Worm (Caenorhabditis elegans) whole organism, L4 larva: Measurements from ENCODE around the gene T25G12.6.

Source experiments
- F26F4.8 ChIP-seq: fragments of 200-800 bp; sonication (Bioruptor generic); conservative IDR thresholded peaks from 2 replicates; pipeline ENCODE4 v1.3.6; 2022; ENCODE audit warnings: missing genetic modification characterization, missing compliant biosample characterization
- F44E2.7 ChIP-seq: fragments of 200-800 bp; sonication (Bioruptor generic); IDR thresholded peaks from 2 replicates; pipeline ENCODE4 v2.1.2; 2022; ENCODE audit warnings: missing genetic modification characterization, missing compliant biosample characterization
- T20F7.1 ChIP-seq: fragments of 200-800 bp; sonication (Bioruptor generic); optimal IDR thresholded peaks from 2 replicates; lab custom pipeline; 2018; ENCODE audit warnings: mild to moderate bottlenecking, missing genetic modification characterization, missing compliant biosample characterization
- Y105C5A.15 ChIP-seq: fragments of 200-800 bp; sonication (Bioruptor generic); IDR thresholded peaks from 2 replicates; pipeline ENCODE4 v1.3.6; 2022; ENCODE audit warnings: missing genetic modification characterization, missing compliant biosample characterization
- Y5F2A.4 ChIP-seq: fragments of 200-800 bp; sonication (Bioruptor generic); optimal IDR thresholded peaks from 2 replicates; lab custom pipeline; 2018; ENCODE audit warnings: mild to moderate bottlenecking, missing genetic modification characterization, missing compliant biosample characterization
- Y75B8A.6 ChIP-seq: fragments of 200-800 bp; sonication (Bioruptor generic); IDR thresholded peaks from 2 replicates; pipeline ENCODE4 v1.3.6; 2022; ENCODE audit warnings: missing genetic modification reagents, missing genetic modification characterization, missing compliant biosample characterization
- aly-2 ChIP-seq: sonication (generic microtip); optimal IDR thresholded peaks from 2 replicates; lab custom pipeline; 2018; ENCODE audit warnings: missing biosample characterization, missing genetic modification characterization
- arid-1 ChIP-seq: fragments of 200-800 bp; sonication (Bioruptor generic); conservative IDR thresholded peaks from 2 replicates; pipeline ENCODE4 v1.3.6; 2022; ENCODE audit warnings: missing genetic modification reagents, missing genetic modification characterization, missing compliant biosample characterization
- attf-4 ChIP-seq: sonication (generic microtip); optimal IDR thresholded peaks from 3 replicates; lab custom pipeline; 2017; ENCODE audit warnings: missing biosample characterization, missing genetic modification characterization
- ceh-28 ChIP-seq: fragments of 150-350 bp; optimal IDR thresholded peaks from 2 replicates; lab custom pipeline; 2014; ENCODE audit warnings: missing biosample characterization, missing genetic modification reagents, missing genetic modification characterization
- ceh-32 ChIP-seq: sonication (generic microtip); optimal IDR thresholded peaks from 2 replicates; lab custom pipeline; 2016; ENCODE audit warnings: mild to moderate bottlenecking, missing genetic modification characterization, missing compliant biosample characterization; ENCODE audit not compliant: poor library complexity
- ceh-62 ChIP-seq: sonication (generic microtip); optimal IDR thresholded peaks from 2 replicates; lab custom pipeline; 2017; ENCODE audit warnings: missing biosample characterization, missing genetic modification characterization
- cey-2 ChIP-seq: sonication (generic microtip); optimal IDR thresholded peaks from 3 replicates; lab custom pipeline; 2017; ENCODE audit warnings: missing genetic modification characterization, mild to moderate bottlenecking, missing compliant biosample characterization, antibody characterized with exemption, borderline replicate concordance; ENCODE audit not compliant: insufficient read depth
- ctbp-1 ChIP-seq: fragments of 200-800 bp; sonication (Bioruptor generic); IDR thresholded peaks from 2 replicates; pipeline ENCODE4 v1.3.6; 2022; ENCODE audit warnings: missing genetic modification reagents, missing genetic modification characterization, missing compliant biosample characterization
- daf-12 ChIP-seq: fragments of 150-350 bp; optimal IDR thresholded peaks from 2 replicates; lab custom pipeline; 2014; ENCODE audit warnings: missing biosample characterization, missing genetic modification reagents, missing genetic modification characterization
- daf-19 ChIP-seq: fragments of 200-800 bp; sonication (Bioruptor generic); conservative IDR thresholded peaks from 2 replicates; pipeline ENCODE4 v1.3.6; 2022; ENCODE audit warnings: missing genetic modification characterization, missing compliant biosample characterization
- dmd-6 ChIP-seq: fragments of 200-800 bp; sonication (Bioruptor generic); IDR thresholded peaks from 2 replicates; pipeline ENCODE4 v1.3.6; 2022; ENCODE audit warnings: missing genetic modification reagents, missing genetic modification characterization, missing compliant biosample characterization
- duxl-1 ChIP-seq: sonication (generic microtip); optimal IDR thresholded peaks from 2 replicates; lab custom pipeline; 2016; ENCODE audit warnings: mild to moderate bottlenecking, missing genetic modification characterization, moderate library complexity, missing compliant biosample characterization; ENCODE audit not compliant: poor library complexity
- dve-1 ChIP-seq: sonication (generic microtip); optimal IDR thresholded peaks from 2 replicates; lab custom pipeline; 2017; ENCODE audit warnings: antibody characterized with exemption, mild to moderate bottlenecking, missing genetic modification characterization, missing compliant biosample characterization; ENCODE audit not compliant: insufficient read depth
- hif-1 ChIP-seq, 2 experiments: sonication (generic microtip); optimal IDR thresholded peaks; 2 replicates each; lab custom pipeline; 2016 to 2017; ENCODE audit warnings: missing compliant biosample characterization in 2 of 2, missing genetic modification characterization in 2 of 2, missing genetic modification reagents in 2 of 2, missing genotype in 2 of 2, mild to moderate bottlenecking in 1 of 2
- hmg-1.1 ChIP-seq: fragments of 200-800 bp; sonication (Bioruptor generic); IDR thresholded peaks from 2 replicates; pipeline ENCODE4 v1.3.6; 2022; ENCODE audit warnings: missing genetic modification reagents, missing genetic modification characterization, missing compliant biosample characterization
- jun-1 ChIP-seq: fragments of 150-350 bp; optimal IDR thresholded peaks from 2 replicates; lab custom pipeline; 2014; ENCODE audit warnings: missing biosample characterization, missing genetic modification reagents, missing genetic modification characterization
- lim-7 ChIP-seq: fragments of 200-800 bp; sonication (Bioruptor generic); IDR thresholded peaks from 2 replicates; pipeline ENCODE4 v1.3.6; 2022; ENCODE audit warnings: missing genetic modification characterization, missing compliant biosample characterization
- lin-1 ChIP-seq: fragments of 200-800 bp; sonication (Bioruptor generic); IDR thresholded peaks from 2 replicates; pipeline ENCODE4 v1.3.6; 2022; ENCODE audit warnings: missing genetic modification reagents, missing genetic modification characterization, missing compliant biosample characterization
- lin-13 ChIP-seq: fragments of 150-350 bp; optimal IDR thresholded peaks from 2 replicates; lab custom pipeline; 2014; ENCODE audit warnings: missing biosample characterization, missing genetic modification reagents, missing genetic modification characterization
- lin-15B ChIP-seq: fragments of 150-350 bp; sonication (generic microtip); optimal IDR thresholded peaks from 3 replicates; lab custom pipeline; 2014; ENCODE audit warnings: missing biosample characterization, missing genetic modification characterization
- lin-38 ChIP-seq: fragments of 200-800 bp; sonication (Bioruptor generic); IDR thresholded peaks from 2 replicates; pipeline ENCODE4 v1.3.6; 2022; ENCODE audit warnings: missing genetic modification reagents, missing genetic modification characterization, missing compliant biosample characterization
- lir-3 ChIP-seq: sonication (generic microtip); optimal IDR thresholded peaks from 2 replicates; lab custom pipeline; 2016; ENCODE audit warnings: mild to moderate bottlenecking, missing genetic modification characterization, missing compliant biosample characterization
- mdl-1 ChIP-seq, 2 experiments: fragments of 150-350 bp in 1 of 2; sonication (generic microtip) in 1 of 2; optimal IDR thresholded peaks; 2 replicates each; lab custom pipeline; 2014 to 2017; ENCODE audit warnings: missing biosample characterization in 2 of 2, missing genetic modification characterization in 2 of 2
- mep-1 ChIP-seq: fragments of 150-350 bp; sonication (generic microtip); optimal IDR thresholded peaks from 3 replicates; lab custom pipeline; 2014; ENCODE audit warnings: missing biosample characterization, missing genetic modification characterization
- mxl-2 ChIP-seq: fragments of 200-800 bp; sonication (Bioruptor generic); conservative IDR thresholded peaks from 2 replicates; pipeline ENCODE4 v1.3.6; 2022; ENCODE audit warnings: missing genetic modification reagents, missing genetic modification characterization, missing compliant biosample characterization
- nhr-102 ChIP-seq: sonication (generic microtip); optimal IDR thresholded peaks from 2 replicates; lab custom pipeline; 2016; ENCODE audit warnings: mild to moderate bottlenecking, missing genetic modification characterization, moderate library complexity, missing compliant biosample characterization
- nhr-25 ChIP-seq: sonication (generic microtip); optimal IDR thresholded peaks from 2 replicates; lab custom pipeline; 2017; ENCODE audit warnings: missing genetic modification characterization, mild to moderate bottlenecking, missing compliant biosample characterization, antibody characterized with exemption, moderate library complexity, borderline replicate concordance; ENCODE audit not compliant: insufficient read depth
- nhr-42 ChIP-seq: fragments of 200-800 bp; sonication (Bioruptor generic); IDR thresholded peaks from 2 replicates; pipeline ENCODE4 v1.3.6; 2022; ENCODE audit warnings: missing genetic modification characterization, missing compliant biosample characterization
- nhr-48 ChIP-seq: sonication (generic microtip); optimal IDR thresholded peaks from 2 replicates; lab custom pipeline; 2016; ENCODE audit warnings: mild to moderate bottlenecking, missing genetic modification characterization, missing compliant biosample characterization
- nhr-6 ChIP-seq: fragments of 150-350 bp; optimal IDR thresholded peaks from 2 replicates; lab custom pipeline; 2014; ENCODE audit warnings: missing biosample characterization, missing genetic modification characterization
- nhr-77 ChIP-seq: fragments of 150-350 bp; optimal IDR thresholded peaks from 2 replicates; lab custom pipeline; 2014; ENCODE audit warnings: missing biosample characterization, missing genetic modification characterization
- pha-4 ChIP-seq, 2 experiments: fragments of 150-350 bp in 1 of 2; fragments of 200-800 bp in 1 of 2; sonication (Bioruptor generic) in 1 of 2; IDR thresholded peaks in 1 of 2; optimal IDR thresholded peaks in 1 of 2; 2 replicates each; pipeline versions ENCODE4 v1.3.6 to Lab custom; 2014 to 2022; ENCODE audit warnings: missing genetic modification characterization in 2 of 2, missing genetic modification reagents in 2 of 2, missing biosample characterization in 1 of 2, missing compliant biosample characterization in 1 of 2
- pqm-1 ChIP-seq: sonication (generic microtip); optimal IDR thresholded peaks from 2 replicates; lab custom pipeline; 2017; ENCODE audit warnings: missing biosample characterization, missing genetic modification characterization
- rbr-2 ChIP-seq: sonication (generic microtip); optimal IDR thresholded peaks from 2 replicates; lab custom pipeline; 2016; ENCODE audit warnings: missing genotype, missing genetic modification characterization, missing compliant biosample characterization
- sdz-12 ChIP-seq: fragments of 200-800 bp; sonication (Bioruptor generic); optimal IDR thresholded peaks from 2 replicates; lab custom pipeline; 2018; ENCODE audit warnings: mild to moderate bottlenecking, missing genetic modification characterization, missing compliant biosample characterization
- set-16 ChIP-seq: fragments of 200-800 bp; sonication (Bioruptor generic); IDR thresholded peaks from 2 replicates; pipeline ENCODE4 v1.3.6; 2022; ENCODE audit warnings: missing genetic modification reagents, missing genetic modification characterization, missing compliant biosample characterization
- skn-1 ChIP-seq: fragments of 150-350 bp; optimal IDR thresholded peaks from 2 replicates; lab custom pipeline; 2014; ENCODE audit warnings: missing biosample characterization, missing genetic modification characterization
- snpc-4 ChIP-seq: fragments of 150-350 bp; optimal IDR thresholded peaks from 2 replicates; lab custom pipeline; 2014; ENCODE audit warnings: missing biosample characterization, missing genetic modification characterization
- tra-1 ChIP-seq: fragments of 200-800 bp; sonication (Bioruptor generic); IDR thresholded peaks from 2 replicates; pipeline ENCODE4 v1.3.6; 2022; ENCODE audit warnings: missing genetic modification reagents, missing genetic modification characterization, missing compliant biosample characterization
- unc-130 ChIP-seq: sonication (generic microtip); optimal IDR thresholded peaks from 2 replicates; lab custom pipeline; 2016; ENCODE audit warnings: missing genetic modification reagents, missing genetic modification characterization, missing compliant biosample characterization
- unc-62 ChIP-seq, 3 experiments: fragments of 150-350 bp in 1 of 3; sonication (generic microtip); optimal IDR thresholded peaks in 2 of 3; peaks in 1 of 3; 1 replicate in 1 of 3; 2 replicates in 2 of 3; lab custom pipeline; 2014 to 2017; ENCODE audit warnings: missing biosample characterization in 3 of 3, missing genetic modification characterization in 3 of 3, missing genetic modification reagents in 3 of 3, missing genotype in 1 of 3
- vab-7 ChIP-seq: fragments of 200-800 bp; sonication (Bioruptor generic); IDR thresholded peaks from 2 replicates; pipeline ENCODE4 v1.3.6; 2022; ENCODE audit warnings: missing genetic modification reagents, missing genetic modification characterization, missing compliant biosample characterization
- zip-2 ChIP-seq: fragments of 150-350 bp; optimal IDR thresholded peaks from 2 replicates; lab custom pipeline; 2014; ENCODE audit warnings: missing biosample characterization, missing genetic modification characterization
- ztf-7 ChIP-seq: fragments of 150-350 bp; optimal IDR thresholded peaks from 2 replicates; lab custom pipeline; 2014; ENCODE audit warnings: missing biosample characterization, missing genetic modification characterization

T25G12.6 gene

DNA sequence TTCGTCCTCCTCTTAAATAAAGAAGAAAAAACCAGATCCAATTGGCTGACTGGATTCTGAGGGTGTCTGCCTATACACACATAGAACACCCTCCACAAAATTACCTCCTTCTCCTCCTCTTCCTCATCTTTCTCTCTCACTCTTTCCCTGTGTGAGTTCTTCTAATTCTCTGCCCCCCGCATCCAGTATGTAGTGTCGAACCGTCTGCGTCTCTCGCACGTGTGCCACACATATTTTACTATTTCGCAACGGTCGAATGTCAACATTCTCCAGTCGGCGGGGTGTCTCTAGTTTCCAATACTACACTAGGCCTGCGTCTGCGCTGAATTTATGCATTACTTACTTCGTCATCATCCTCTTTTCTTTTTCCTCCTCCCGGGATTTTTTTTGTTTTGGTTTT lies 45.6 kb downstream of the T25G12.6 start:
- TF ChIP-seq set-16 (no peak), mxl-2 (GFP tag; lab: Robert Waterston, UW) (no peak), ceh-62 (tag; lab: Kevin White, UChicago) (no peak), lin-13 (no peak), F44E2.7 (GFP tag; lab: Robert Waterston, UW) (no peak), duxl-1 (tag; lab: Kevin White, UChicago) (no peak), lin-15B (no peak), ceh-28 (no peak), pqm-1 (tag; lab: Kevin White, UChicago) (no peak), attf-4 (no peak), lin-1 (GFP tag; lab: Robert Waterston, UW) (no peak), ztf-7 (no peak), nhr-77 (no peak), rbr-2 (tag; lab: Kevin White, UChicago) (peak; percentile 75), T20F7.1 (GFP tag; lab: Kevin White, UChicago) (no peak), arid-1 (GFP tag; lab: Robert Waterston, UW) (no peak), nhr-42 (GFP tag; lab: Robert Waterston, UW) (no peak), Y105C5A.15 (GFP tag; lab: Robert Waterston, UW) (no peak), aly-2 (tag; lab: Kevin White, UChicago) (no peak), daf-19 (GFP tag; lab: Robert Waterston, UW) (no peak), cey-2 (no peak), hif-1 (tag; optimal IDR thresholded peaks at IDR 0.05; lab: Kevin White, UChicago) (peak in 1 of 2 experiments; percentile 30), unc-130 (GFP tag; lab: Kevin White, UChicago) (no peak), daf-12 (tag; lab: Kevin White, UChicago) (no peak), Y75B8A.6 (GFP tag; lab: Robert Waterston, UW) (no peak), nhr-6 (tag; lab: Kevin White, UChicago) (peak; percentile 12), lim-7 (GFP tag; lab: Robert Waterston, UW) (no peak), F26F4.8 (GFP tag; lab: Robert Waterston, UW) (no peak), nhr-48 (peak; percentile 51), Y5F2A.4 (GFP tag; lab: Kevin White, UChicago) (no peak), lir-3 (tag; lab: Kevin White, UChicago) (no peak), sdz-12 (no peak), mdl-1 (tag; optimal IDR thresholded peaks at IDR 0.05; lab: Kevin White, UChicago) (peak; percentile 98), nhr-102 (tag; lab: Kevin White, UChicago) (peak; percentile 30), skn-1 (tag; lab: Kevin White, UChicago) (no peak), unc-62 (GFP tag; optimal IDR thresholded peaks at IDR 0.05 in 1 of 2; lab: Kevin White, UChicago) (peak in 1 of 2 experiments; percentile 86), unc-62 (tag; optimal IDR thresholded peaks at IDR 0.05; lab: Kevin White, UChicago) (no peak), tra-1 (GFP tag; lab: Robert Waterston, UW) (no peak), lin-38 (GFP tag; lab: Robert Waterston, UW) (no peak), pha-4 (GFP tag; IDR thresholded peaks at IDR 0.05; lab: Robert Waterston, UW) (no peak), pha-4 (tag; optimal IDR thresholded peaks at IDR 0.05; lab: Kevin White, UChicago) (peak; percentile 59), ctbp-1 (GFP tag; lab: Robert Waterston, UW) (0 out of 2 replicates have a peak, but pooled peaks have one; percentile 30), ceh-32 (tag; lab: Kevin White, UChicago) (no peak), vab-7 (GFP tag; lab: Robert Waterston, UW) (no peak), zip-2 (tag; lab: Kevin White, UChicago) (peak; percentile 34), jun-1 (tag; lab: Kevin White, UChicago) (peak; percentile 12), nhr-25 (tag; lab: Kevin White, UChicago) (peak; percentile 41), dmd-6 (GFP tag; lab: Robert Waterston, UW) (peak; percentile 27; the same call in 1 of the 2 replicates), hmg-1.1 (GFP tag; lab: Robert Waterston, UW) (peak; percentile 91), mep-1 (peak; percentile 75), dve-1 (tag; lab: Kevin White, UChicago) (peak; percentile 25), snpc-4 (no peak)
